Worm (Caenorhabditis elegans): ENCODE measurements around the gene unc-60.

ce11 chrV:1491510-1491909, 16.6 kb downstream of the unc-60 start, which contains the start of gene C38C3.6:
- TF ChIP-seq F57C9.4 (tag; optimal IDR thresholded peaks at IDR 0.05) (no peak), C17E4.6 (GFP tag; IDR thresholded peaks at IDR 0.05) (no peak), fkh-3 (tag; optimal IDR thresholded peaks at IDR 0.05) (no peak), ets-4 (GFP tag; optimal IDR thresholded peaks at IDR 0.05) (no peak), ztf-25 (GFP tag; IDR thresholded peaks at IDR 0.05) (no peak), rec-8 (tag; optimal IDR thresholded peaks at IDR 0.05) (no peak), attf-3 (GFP tag; conservative IDR thresholded peaks at IDR 0.05) (no peak), T07F8.4 (tag; optimal IDR thresholded peaks at IDR 0.05) (no peak), lin-35 (GFP tag; optimal IDR thresholded peaks at IDR 0.05) (no peak), F49E8.2 (tag; optimal IDR thresholded peaks at IDR 0.05; ENCODE audit: insufficient read depth) (no peak), F22D6.2 (tag; optimal IDR thresholded peaks at IDR 0.05) (no peak), lir-1 (GFP tag; conservative IDR thresholded peaks at IDR 0.05) (no peak)

Measured in whole organism, young adult.